Fruit fly (Drosophila melanogaster) whole organism, wandering third instar larva: ENCODE measurements around the gene CG32260.

ENCODE experiments used
- Hnf4 ChIP-seq: fragments of 200-800 bp; sonication (Bioruptor generic); optimal IDR thresholded peaks from 2 replicates; lab custom pipeline; 2016; ENCODE audit warnings: missing biosample characterization, mild to moderate bottlenecking, missing genetic modification characterization
- Rel ChIP-seq, 2 experiments: fragments of 200-800 bp; sonication (Bioruptor generic) in 1 of 2; optimal IDR thresholded peaks; 2 replicates in 1 of 2; 3 replicates in 1 of 2; lab custom pipeline; 2016 to 2019; ENCODE audit warnings: mild to moderate bottlenecking in 2 of 2, missing biosample characterization in 2 of 2, missing genetic modification characterization in 2 of 2, moderate library complexity in 1 of 2
- dl ChIP-seq, 2 experiments: fragments of 175-275, 200-275 bp in 1 of 2; fragments of 200-275 bp in 1 of 2; sonication (Bioruptor generic); optimal IDR thresholded peaks; lab custom pipeline; 2018; ENCODE audit warnings: mild to moderate bottlenecking in 2 of 2, missing biosample characterization in 2 of 2, missing genetic modification characterization in 2 of 2, moderate library complexity in 2 of 2; ENCODE audit not compliant: partially characterized antibody in 2 of 2, insufficient read depth in 1 of 2
- sv ChIP-seq: fragments of 200-800 bp; sonication (Bioruptor generic); optimal IDR thresholded peaks from 3 replicates; lab custom pipeline; 2016; ENCODE audit warnings: missing biosample characterization, missing genetic modification characterization

dm6 chr3L:4132585-4132984, 9.6 kb upstream of the CG32260 start:
- TF ChIP-seq Hnf4 (GFP tag; lab: Kevin White, UChicago), result no peak
- TF ChIP-seq Rel (GFP tag; optimal IDR thresholded peaks at IDR 0.05; lab: Kevin White, UChicago), result no peak
- no peak for TF ChIP-seq Rel (tag; optimal IDR thresholded peaks at IDR 0.05; lab: Kevin White, UChicago)
- TF ChIP-seq dl (GFP tag; optimal IDR thresholded peaks at IDR 0.05; lab: Kevin White, UChicago; ENCODE audit: insufficient read depth in 1 of 2, partially characterized antibody in 2 of 2), result no peak
- no peak for TF ChIP-seq sv (GFP tag; lab: Kevin White, UChicago)
